Worm (Caenorhabditis elegans): ENCODE data around the gene pxd-1.

Gene pxd-1

ce11 chrIII:4037332-4037731 is 31.4 kb downstream of the pxd-1 start:
- no peak for TF ChIP-seq unc-130 (GFP tag; optimal IDR thresholded peaks at IDR 0.05)
- no peak for TF ChIP-seq F37D6.2 (tag; optimal IDR thresholded peaks at IDR 0.05)
- TF ChIP-seq lir-3 (tag; optimal IDR thresholded peaks at IDR 0.05), result no peak
- no peak for TF ChIP-seq D1046.2 (GFP tag; IDR thresholded peaks at IDR 0.05)
- peak; percentile 64 for TF ChIP-seq hlh-11 (tag; optimal IDR thresholded peaks at IDR 0.05)
- 0 out of 2 replicates have a peak, but pooled peaks have one; percentile 10 for TF ChIP-seq dmd-6 (GFP tag; IDR thresholded peaks at IDR 0.05)
- peak; percentile 42 for TF ChIP-seq nhr-6 (tag; optimal IDR thresholded peaks at IDR 0.05)
- peak in 1 of 2 experiments; percentile 40 for TF ChIP-seq lsy-2 (tag; optimal IDR thresholded peaks at IDR 0.05)
- peak; percentile 19 for TF ChIP-seq mxl-3 (GFP tag; optimal IDR thresholded peaks at IDR 0.05)
- TF ChIP-seq mes-2 (tag; optimal IDR thresholded peaks at IDR 0.05; ENCODE audit: poor library complexity, severe bottlenecking), result peak; percentile 40
- TF ChIP-seq arid-1 (GFP tag; conservative IDR thresholded peaks at IDR 0.05), result 0 out of 2 replicates have a peak, but pooled peaks have one; percentile 31
- 0 out of 2 replicates have a peak, but pooled peaks have one; percentile 62 for TF ChIP-seq egl-43 (GFP tag; IDR thresholded peaks at IDR 0.05)
- TF ChIP-seq F44E2.7 (GFP tag; IDR thresholded peaks at IDR 0.05), result 0 out of 2 replicates have a peak, but pooled peaks have one; percentile 11
- 0 out of 2 replicates have a peak, but pooled peaks have one; percentile 52 for TF ChIP-seq hmg-1.1 (GFP tag; IDR thresholded peaks at IDR 0.05)
- TF ChIP-seq set-16 (GFP tag; IDR thresholded peaks at IDR 0.05), result peak; percentile 84
- TF ChIP-seq hlh-30 (tag; optimal IDR thresholded peaks at IDR 0.05; ENCODE audit: insufficient read depth), result peak; percentile 6
- TF ChIP-seq mep-1 (tag; optimal IDR thresholded peaks at IDR 0.05), result peak; percentile 29
- 0 out of 2 replicates have a peak, but pooled peaks have one; percentile 25 for TF ChIP-seq tra-1 (GFP tag; IDR thresholded peaks at IDR 0.05)
- peak; percentile 4 for TF ChIP-seq dpl-1 (GFP tag; optimal IDR thresholded peaks at IDR 0.05)

- TF ChIP-seq ceh-20 (GFP tag; IDR thresholded peaks at IDR 0.05), result no peak
- TF ChIP-seq unc-62 (GFP tag; optimal IDR thresholded peaks at IDR 0.05 in 1 of 2), result peak in 1 of 2 experiments; percentile 35
- TF ChIP-seq unc-62 (tag; optimal IDR thresholded peaks at IDR 0.05), result no peak
- TF ChIP-seq daf-16 (GFP tag; optimal IDR thresholded peaks at IDR 0.05), result no peak
- peak; percentile 91 for TF ChIP-seq daf-16 (tag; optimal IDR thresholded peaks at IDR 0.05)
- TF ChIP-seq nhr-28 (tag; optimal IDR thresholded peaks at IDR 0.05), result peak; percentile 79
- TF ChIP-seq dve-1 (tag; optimal IDR thresholded peaks at IDR 0.05; ENCODE audit: insufficient read depth), result peak; percentile 69
- peak; percentile 27 for TF ChIP-seq nhr-77 (tag; optimal IDR thresholded peaks at IDR 0.05)
- no peak for TF ChIP-seq daf-8 (GFP tag; IDR thresholded peaks at IDR 0.05)
- TF ChIP-seq dmd-6 (GFP tag; IDR thresholded peaks at IDR 0.05), result peak; percentile 58
- TF ChIP-seq pqm-1 (tag; optimal IDR thresholded peaks at IDR 0.05), result peak; percentile 99
- TF ChIP-seq madf-5 (GFP tag; IDR thresholded peaks at IDR 0.05), result no peak
- peak; percentile 53 for TF ChIP-seq hlh-11 (tag; optimal IDR thresholded peaks at IDR 0.05)
Observed at ce11 chrIII:4039775-4040174, 33.8 kb downstream of the pxd-1 start.

- TF ChIP-seq snpc-4 (tag; optimal IDR thresholded peaks at IDR 0.05) (no peak), Y5F2A.4 (GFP tag; optimal IDR thresholded peaks at IDR 0.05) (no peak), F44E2.7 (GFP tag; IDR thresholded peaks at IDR 0.05) (no peak), nhr-6 (tag; optimal IDR thresholded peaks at IDR 0.05) (no peak), lim-7 (GFP tag; IDR thresholded peaks at IDR 0.05) (no peak), madf-9 (GFP tag; conservative IDR thresholded peaks at IDR 0.05) (no peak), pqm-1 (tag; optimal IDR thresholded peaks at IDR 0.05) (no peak), Y105C5A.15 (GFP tag; IDR thresholded peaks at IDR 0.05) (no peak)
Observed at ce11 chrIII:4049150-4049549, 43.2 kb downstream of the pxd-1 start.

- TF ChIP-seq nhr-6 (tag; optimal IDR thresholded peaks at IDR 0.05) (peak; percentile 26), fkh-10 (GFP tag; optimal IDR thresholded peaks at IDR 0.05) (no peak), hlh-11 (tag; optimal IDR thresholded peaks at IDR 0.05) (no peak), mep-1 (tag; optimal IDR thresholded peaks at IDR 0.05) (no peak), cey-2 (tag; optimal IDR thresholded peaks at IDR 0.05; ENCODE audit: borderline replicate concordance, insufficient read depth) (no peak), tag-97 (GFP tag; IDR thresholded peaks at IDR 0.05) (no peak), mes-2 (tag; optimal IDR thresholded peaks at IDR 0.05; ENCODE audit: poor library complexity, severe bottlenecking) (peak; percentile 49), lin-29 (GFP tag; IDR thresholded peaks at IDR 0.05) (no peak), sdz-12 (GFP tag; optimal IDR thresholded peaks at IDR 0.05) (no peak), zip-11 (GFP tag; IDR thresholded peaks at IDR 0.05) (no peak), unc-62 (GFP tag; optimal IDR thresholded peaks at IDR 0.05 in 1 of 2) (peak in 1 of 2 experiments; percentile 14), unc-62 (tag; optimal IDR thresholded peaks at IDR 0.05) (no peak), madf-5 (GFP tag; IDR thresholded peaks at IDR 0.05) (no peak), pqm-1 (tag; optimal IDR thresholded peaks at IDR 0.05) (no peak), snpc-4 (tag; optimal IDR thresholded peaks at IDR 0.05) (no peak), ceh-44 (GFP tag; IDR thresholded peaks at IDR 0.05) (no peak), nhr-76 (tag; optimal IDR thresholded peaks at IDR 0.05) (no peak), zip-2 (tag; optimal IDR thresholded peaks at IDR 0.05) (no peak), unc-130 (GFP tag; optimal IDR thresholded peaks at IDR 0.05) (no peak), saeg-2 (GFP tag; IDR thresholded peaks at IDR 0.05) (no peak)
Observed at ce11 chrIII:4057894-4058293, 52.0 kb downstream of the pxd-1 start, which contains the start of gene rcq-5. Gene rcq-5 (minus strand): TSS chrIII:4057976.
